Fruit fly (Drosophila melanogaster): ENCODE results near the gene CG33700.

CG33700 gene

DNA sequence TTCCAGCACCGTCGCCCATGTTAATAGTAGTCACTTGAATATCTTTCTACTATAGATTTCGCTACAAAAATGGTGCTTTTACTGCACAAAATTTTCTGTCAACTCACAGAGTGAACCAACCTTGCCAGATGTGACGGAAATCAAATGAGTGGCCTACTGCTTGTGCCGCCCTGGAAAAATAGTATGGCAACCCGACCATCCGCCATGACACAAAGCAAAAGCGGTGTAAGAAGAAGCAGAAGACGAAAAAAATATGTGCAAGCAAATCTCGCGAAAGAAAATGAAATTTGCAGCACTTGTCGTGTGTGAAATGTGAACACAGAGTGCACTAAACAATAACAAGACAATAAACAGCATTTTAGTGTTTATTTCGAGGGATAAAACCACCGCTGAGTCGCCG is 48.5 kb downstream of the CG33700 start, which contains the start of the genes Uch-L5 and Jarid2 (continued):
- TF ChIP-seq lbe (GFP tag; optimal IDR thresholded peaks at IDR 0.05), result no peak
- TF ChIP-seq gsb-n (tag; optimal IDR thresholded peaks at IDR 0.05), result no peak
- TF ChIP-seq CG4328 (GFP tag; optimal IDR thresholded peaks at IDR 0.05), result no peak
- no peak for TF ChIP-seq fd3F (GFP tag; optimal IDR thresholded peaks at IDR 0.05)
- no peak for TF ChIP-seq CG18599 (GFP tag; optimal IDR thresholded peaks at IDR 0.05)
- peak; percentile 17 for TF ChIP-seq gcm (GFP tag; optimal IDR thresholded peaks at IDR 0.05)
- no peak for TF ChIP-seq CG2889 (GFP tag; IDR thresholded peaks at IDR 0.05)
- TF ChIP-seq Doc3 (GFP tag; IDR thresholded peaks at IDR 0.05; ENCODE audit: partially characterized antibody), result no peak; the same call in 2 of the 3 replicates
- peak; percentile 68 for TF ChIP-seq maf-S (GFP tag; optimal IDR thresholded peaks at IDR 0.05)
- TF ChIP-seq CG32767 (GFP tag; IDR thresholded peaks at IDR 0.05), result no peak
- peak; percentile 39 for TF ChIP-seq crc (GFP tag; optimal IDR thresholded peaks at IDR 0.05)
- peak; percentile 29; the same call in 1 of the 3 replicates for TF ChIP-seq CG34224 (GFP tag; IDR thresholded peaks at IDR 0.05; ENCODE audit: partially characterized antibody)
- TF ChIP-seq Kr (GFP tag; optimal IDR thresholded peaks at IDR 0.05), result no peak
- peak; percentile 48 for TF ChIP-seq CG10979 (tag; optimal IDR thresholded peaks at IDR 0.05)
- TF ChIP-seq abd-A (tag; optimal IDR thresholded peaks at IDR 0.05), result no peak
- no peak for TF ChIP-seq exex (tag; optimal IDR thresholded peaks at IDR 0.05)
- no peak for TF ChIP-seq CG7745 (tag; optimal IDR thresholded peaks at IDR 0.05)
- TF ChIP-seq Mrtf (GFP tag; IDR thresholded peaks at IDR 0.05), result no peak
- TF ChIP-seq pho (GFP tag; optimal IDR thresholded peaks at IDR 0.05), result peak; percentile 51
- TF ChIP-seq CG6689 (GFP tag; IDR thresholded peaks at IDR 0.05), result no peak
- TF ChIP-seq unpg (GFP tag; optimal IDR thresholded peaks at IDR 0.05), result no peak
- no peak for TF ChIP-seq peb (GFP tag; IDR thresholded peaks at IDR 0.05)
- TF ChIP-seq CG6765 (GFP tag; optimal IDR thresholded peaks at IDR 0.05), result peak; percentile 45
- TF ChIP-seq Mes4 (GFP tag; optimal IDR thresholded peaks at IDR 0.05), result peak; percentile 14
- TF ChIP-seq CG11695 (GFP tag; IDR thresholded peaks at IDR 0.05), result no peak
- TF ChIP-seq Dfd (GFP tag; optimal IDR thresholded peaks at IDR 0.05), result no peak
- no peak for TF ChIP-seq CG11504 (tag; optimal IDR thresholded peaks at IDR 0.05)
- TF ChIP-seq CG2129 (GFP tag; IDR thresholded peaks at IDR 0.05; ENCODE audit: partially characterized antibody), result no peak
- peak; percentile 79 for TF ChIP-seq her (GFP tag; optimal IDR thresholded peaks at IDR 0.05)
- no peak for TF ChIP-seq CG18476 (GFP tag; optimal IDR thresholded peaks at IDR 0.05)
- peak; percentile 46 for TF ChIP-seq CG17912 (GFP tag; optimal IDR thresholded peaks at IDR 0.05)
- no peak for TF ChIP-seq tna (GFP tag; IDR thresholded peaks at IDR 0.05; ENCODE audit: partially characterized antibody)
- TF ChIP-seq CG4707 (GFP tag; optimal IDR thresholded peaks at IDR 0.05), result no peak
- no peak for TF ChIP-seq CG4404 (GFP tag; IDR thresholded peaks at IDR 0.05)
- TF ChIP-seq dm (GFP tag; optimal IDR thresholded peaks at IDR 0.05), result peak; percentile 81
- TF ChIP-seq Nf-YB (GFP tag; optimal IDR thresholded peaks at IDR 0.05), result peak; percentile 48
- no peak for TF ChIP-seq CG18262 (tag; optimal IDR thresholded peaks at IDR 0.05)
- no peak for TF ChIP-seq CG5180 (GFP tag; optimal IDR thresholded peaks at IDR 0.05)
- peak; percentile 55 for TF ChIP-seq ems (GFP tag; optimal IDR thresholded peaks at IDR 0.05)
- TF ChIP-seq CG16779 (GFP tag; IDR thresholded peaks at IDR 0.05), result no peak
- peak; percentile 7 for TF ChIP-seq CG33557 (GFP tag; optimal IDR thresholded peaks at IDR 0.05)
- peak; percentile 47 to 54 for TF ChIP-seq Pdp1 (GFP tag; optimal IDR thresholded peaks at IDR 0.05)
- peak; percentile 51 for TF ChIP-seq kay (GFP tag; optimal IDR thresholded peaks at IDR 0.05)
- TF ChIP-seq CG11247 (GFP tag; IDR thresholded peaks at IDR 0.05), result 0 out of 2 replicates have a peak, but pooled peaks have one; percentile 6
- TF ChIP-seq fd96Cb (tag; optimal IDR thresholded peaks at IDR 0.05), result no peak
- TF ChIP-seq ci (GFP tag; IDR thresholded peaks at IDR 0.05), result peak; percentile 79; the same call in 2 of the 3 replicates
- peak; percentile 20 for TF ChIP-seq CG15479 (GFP tag; optimal IDR thresholded peaks at IDR 0.05)
- TF ChIP-seq tap (tag; optimal IDR thresholded peaks at IDR 0.05), result no peak
- TF ChIP-seq CG3281 (GFP tag; optimal IDR thresholded peaks at IDR 0.05), result peak; percentile 68
- TF ChIP-seq emc (GFP tag; optimal IDR thresholded peaks at IDR 0.05), result peak; percentile 34

All from whole organism, embryonic.